Worm (Caenorhabditis elegans) whole organism, mixed stage, embryonic: ENCODE results near the gene C12D8.13.

Experiments
- blmp-1 ChIP-seq: fragments of 150-350 bp; optimal IDR thresholded peaks from 2 replicates; lab custom pipeline; 2014; ENCODE audit warnings: missing biosample characterization, missing genetic modification characterization
- ceh-39 ChIP-seq: fragments of 150-350 bp; optimal IDR thresholded peaks from 2 replicates; lab custom pipeline; 2014; ENCODE audit warnings: missing biosample characterization, missing genetic modification characterization
- ceh-43 ChIP-seq: fragments of 200-800 bp; sonication (Bioruptor generic); optimal IDR thresholded peaks from 2 replicates; lab custom pipeline; 2018; ENCODE audit warnings: mild to moderate bottlenecking, missing genetic modification characterization, moderate library complexity, missing compliant biosample characterization
- ceh-83 ChIP-seq: fragments of 200-800 bp; sonication (Bioruptor generic); optimal IDR thresholded peaks from 2 replicates; lab custom pipeline; 2018; ENCODE audit warnings: mild to moderate bottlenecking, missing genetic modification characterization, missing compliant biosample characterization
- ces-1 ChIP-seq: fragments of 150-350 bp; optimal IDR thresholded peaks from 2 replicates; lab custom pipeline; 2014; ENCODE audit warnings: missing biosample characterization, missing genetic modification reagents, missing genetic modification characterization
- cnd-1 ChIP-seq: fragments of 200-800 bp; sonication (Bioruptor generic); optimal IDR thresholded peaks from 2 replicates; lab custom pipeline; 2018; ENCODE audit warnings: mild to moderate bottlenecking, missing genetic modification characterization, missing compliant biosample characterization
- drap-1 ChIP-seq: fragments of 200-800 bp; sonication (Bioruptor generic); optimal IDR thresholded peaks from 3 replicates; lab custom pipeline; 2018; ENCODE audit warnings: mild to moderate bottlenecking, missing genetic modification characterization, missing compliant biosample characterization
- elt-1 ChIP-seq: sonication (generic microtip); optimal IDR thresholded peaks from 2 replicates; lab custom pipeline; 2017; ENCODE audit warnings: missing genetic modification characterization, mild to moderate bottlenecking, missing compliant biosample characterization, antibody characterized with exemption, moderate library complexity, borderline replicate concordance; ENCODE audit not compliant: insufficient read depth
- elt-3 ChIP-seq: fragments of 150-350 bp; optimal IDR thresholded peaks from 2 replicates; lab custom pipeline; 2014; ENCODE audit warnings: missing biosample characterization, missing genetic modification characterization
- flh-1 ChIP-seq: fragments of 200-800 bp; sonication (Bioruptor generic); optimal IDR thresholded peaks from 2 replicates; lab custom pipeline; 2018; ENCODE audit warnings: mild to moderate bottlenecking, missing genetic modification characterization, moderate library complexity, missing compliant biosample characterization
- ham-2 ChIP-seq: fragments of 200-800 bp; sonication (Bioruptor generic); optimal IDR thresholded peaks from 2 replicates; lab custom pipeline; 2018; ENCODE audit warnings: mild to moderate bottlenecking, missing genetic modification characterization, missing compliant biosample characterization
- hlh-1 ChIP-seq: fragments of 150-350 bp; optimal IDR thresholded peaks from 2 replicates; lab custom pipeline; 2014; ENCODE audit warnings: missing biosample characterization, missing genetic modification reagents, missing genetic modification characterization
- lin-32 ChIP-seq: fragments of 200-800 bp; sonication (Bioruptor generic); optimal IDR thresholded peaks from 2 replicates; lab custom pipeline; 2018; ENCODE audit warnings: mild to moderate bottlenecking, missing genetic modification characterization, missing compliant biosample characterization
- mab-5 ChIP-seq: fragments of 150-350 bp; optimal IDR thresholded peaks from 2 replicates; lab custom pipeline; 2014; ENCODE audit warnings: missing biosample characterization, missing genetic modification characterization
- mep-1 ChIP-seq: fragments of 150-350 bp; optimal IDR thresholded peaks from 2 replicates; lab custom pipeline; 2017; ENCODE audit warnings: missing biosample characterization, missing genetic modification reagents, missing genetic modification characterization, inconsistent platforms
- nhr-12 ChIP-seq: fragments of 150-350 bp; optimal IDR thresholded peaks from 2 replicates; lab custom pipeline; 2014; ENCODE audit warnings: missing biosample characterization, missing genetic modification characterization
- nhr-2 ChIP-seq: fragments of 150-350 bp; optimal IDR thresholded peaks from 2 replicates; lab custom pipeline; 2014; ENCODE audit warnings: missing biosample characterization, missing genetic modification characterization
- nhr-237 ChIP-seq: fragments of 150-350 bp; optimal IDR thresholded peaks from 2 replicates; lab custom pipeline; 2014; ENCODE audit warnings: missing biosample characterization, missing genetic modification characterization
- nhr-28 ChIP-seq: fragments of 150-350 bp; optimal IDR thresholded peaks from 2 replicates; lab custom pipeline; 2014; ENCODE audit warnings: missing biosample characterization, missing genetic modification characterization
- nhr-76 ChIP-seq: sonication (generic microtip); optimal IDR thresholded peaks from 2 replicates; lab custom pipeline; 2017; ENCODE audit warnings: missing biosample characterization, missing genetic modification characterization
- pha-4 ChIP-seq: fragments of 150-350 bp; optimal IDR thresholded peaks from 2 replicates; lab custom pipeline; 2018; ENCODE audit warnings: missing biosample characterization, missing genetic modification reagents, missing genetic modification characterization
- sem-2 ChIP-seq: fragments of 200-800 bp; sonication (Bioruptor generic); optimal IDR thresholded peaks from 2 replicates; lab custom pipeline; 2018; ENCODE audit warnings: mild to moderate bottlenecking, missing genetic modification characterization, missing compliant biosample characterization
- snpc-4 ChIP-seq: fragments of 150-350 bp; optimal IDR thresholded peaks from 2 replicates; lab custom pipeline; 2014; ENCODE audit warnings: missing biosample characterization, missing genetic modification characterization
- sptf-1 ChIP-seq: sonication (generic microtip); optimal IDR thresholded peaks from 2 replicates; lab custom pipeline; 2017; ENCODE audit warnings: mild to moderate bottlenecking, missing genetic modification characterization, moderate library complexity, missing compliant biosample characterization
- tbx-8 ChIP-seq: fragments of 200-800 bp; sonication (Bioruptor generic); optimal IDR thresholded peaks from 2 replicates; lab custom pipeline; 2018; ENCODE audit warnings: mild to moderate bottlenecking, missing genetic modification characterization, moderate library complexity, missing compliant biosample characterization
- unc-120 ChIP-seq: sonication (generic microtip); optimal IDR thresholded peaks from 2 replicates; lab custom pipeline; 2017; ENCODE audit warnings: missing genetic modification characterization, missing compliant biosample characterization; ENCODE audit not compliant: poor library complexity, severe bottlenecking
- unc-62 ChIP-seq: fragments of 150-350 bp; optimal IDR thresholded peaks from 2 replicates; lab custom pipeline; 2014; ENCODE audit warnings: missing biosample characterization, missing genetic modification reagents, missing genetic modification characterization
- zip-8 ChIP-seq: fragments of 150-350 bp; optimal IDR thresholded peaks from 2 replicates; lab custom pipeline; 2014; ENCODE audit warnings: missing biosample characterization, missing genetic modification characterization
- ztf-11 ChIP-seq: fragments of 150-350 bp; optimal IDR thresholded peaks from 2 replicates; lab custom pipeline; 2014; ENCODE audit warnings: missing biosample characterization, missing genetic modification characterization

C12D8.13 gene

DNA sequence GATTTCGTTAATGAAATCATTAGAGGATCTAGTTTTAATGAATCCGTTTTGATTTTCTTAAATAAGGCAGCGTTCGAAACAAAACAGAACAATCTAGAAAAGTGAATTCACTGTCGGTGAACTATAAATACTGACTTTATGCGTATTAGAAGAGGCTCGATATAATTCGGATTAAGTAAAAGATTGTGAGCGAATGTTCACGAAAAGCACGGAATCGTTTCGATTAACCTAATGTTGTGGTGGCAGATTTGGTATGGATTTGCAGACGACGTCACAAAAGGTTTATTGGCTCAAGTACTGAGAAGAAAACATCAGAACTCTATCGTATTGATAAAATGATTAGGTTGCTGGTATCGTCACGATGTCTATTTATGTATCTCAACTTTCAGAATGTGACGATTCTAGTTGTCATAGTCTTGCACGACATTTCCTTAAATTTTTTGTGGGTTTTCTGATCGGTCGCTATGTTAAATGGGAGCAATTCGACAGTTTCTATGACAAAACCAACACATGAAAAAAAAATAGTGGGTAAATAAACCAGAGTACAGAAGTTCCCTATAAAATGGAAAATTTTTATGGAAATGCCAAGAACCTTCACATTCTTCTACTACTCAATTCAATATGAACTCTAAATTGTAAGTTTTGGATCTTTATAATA is 8.8 kb upstream of the C12D8.13 start, which contains the start of the genes pyt-1 and fipr-7:
TSS of gene pyt-1 (minus strand) at position 101 of the 658 bp plus-strand sequence.
TSS of gene fipr-7 (plus strand) at position 608 of the 658 bp plus-strand sequence.
- TF ChIP-seq hlh-1 (tag; lab: Kevin White, UChicago): no peak
- no peak for TF ChIP-seq elt-1 (tag; lab: Kevin White, UChicago)
- TF ChIP-seq ceh-39: no peak
- no peak for TF ChIP-seq nhr-76 (tag; lab: Kevin White, UChicago)
- TF ChIP-seq sptf-1 (tag; lab: Kevin White, UChicago): no peak
- TF ChIP-seq drap-1 (GFP tag; lab: Kevin White, UChicago): no peak
- TF ChIP-seq ces-1: no peak
- no peak for TF ChIP-seq lin-32 (GFP tag; lab: Kevin White, UChicago)
- no peak for TF ChIP-seq pha-4 (tag; lab: Kevin White, UChicago)
- TF ChIP-seq flh-1 (GFP tag; lab: Kevin White, UChicago): no peak
- no peak for TF ChIP-seq sem-2
- no peak for TF ChIP-seq snpc-4
- TF ChIP-seq blmp-1: no peak
- TF ChIP-seq ceh-83 (GFP tag; lab: Kevin White, UChicago): no peak
- TF ChIP-seq nhr-2 (tag; lab: Kevin White, UChicago): no peak
- no peak for TF ChIP-seq ztf-11
- TF ChIP-seq nhr-28 (tag; lab: Kevin White, UChicago): no peak
- TF ChIP-seq tbx-8 (GFP tag; lab: Kevin White, UChicago): no peak
- no peak for TF ChIP-seq mep-1 (tag; lab: Kevin White, UChicago)
- no peak for TF ChIP-seq cnd-1 (tag; lab: Kevin White, UChicago)
- TF ChIP-seq, all 35 proteins: peak for 0

- TF ChIP-seq ceh-83 (GFP tag; lab: Kevin White, UChicago) (no peak), ceh-39 (no peak), unc-120 (tag; lab: Kevin White, UChicago) (no peak), mab-5 (tag; lab: Kevin White, UChicago) (no peak), pha-4 (tag; lab: Kevin White, UChicago) (no peak), unc-62 (GFP tag; lab: Kevin White, UChicago) (no peak), nhr-237 (no peak), hlh-1 (tag; lab: Kevin White, UChicago) (no peak), flh-1 (GFP tag; lab: Kevin White, UChicago) (no peak), snpc-4 (no peak), ceh-43 (no peak), nhr-2 (tag; lab: Kevin White, UChicago) (no peak), zip-8 (tag; lab: Kevin White, UChicago) (no peak)
- TF ChIP-seq, all 35 proteins: peak for 0
Observed at ce11 chrV:10228360-10228759, 7.9 kb upstream of the C12D8.13 start, which contains the start of gene fipr-4. Gene fipr-4, minus strand, starts transcription at chrV:10228460.

DNA sequence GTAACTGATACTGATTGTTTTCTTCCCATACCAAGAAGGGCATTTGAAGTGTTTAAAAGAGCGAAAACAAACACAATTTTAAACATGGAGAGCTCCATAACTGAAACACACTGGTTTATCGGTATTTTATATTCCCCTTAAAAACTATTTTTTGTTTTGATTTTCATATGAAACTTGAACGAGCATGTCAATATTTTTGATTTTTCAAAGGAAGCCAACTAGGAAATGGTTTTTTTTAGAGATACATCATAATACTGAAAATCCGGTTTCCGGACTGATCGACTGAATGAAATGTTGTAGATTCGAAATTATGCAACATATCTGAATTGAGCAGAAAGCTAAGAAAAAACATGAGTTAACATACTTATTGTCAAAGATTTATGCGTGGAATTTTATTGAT is 6.8 kb upstream of the C12D8.13 start, which contains the start of gene ttr-19:
TSS of gene ttr-19 (minus strand) at position 101 of the 400 bp plus-strand sequence.
- TF ChIP-seq nhr-2 (tag; lab: Kevin White, UChicago): no peak
- no peak for TF ChIP-seq elt-1 (tag; lab: Kevin White, UChicago)
- no peak for TF ChIP-seq drap-1 (GFP tag; lab: Kevin White, UChicago)
- no peak for TF ChIP-seq nhr-12 (tag; lab: Kevin White, UChicago)
- no peak for TF ChIP-seq nhr-76 (tag; lab: Kevin White, UChicago)
- no peak for TF ChIP-seq mab-5 (tag; lab: Kevin White, UChicago)
- no peak for TF ChIP-seq ham-2
- TF ChIP-seq tbx-8 (GFP tag; lab: Kevin White, UChicago): no peak
- TF ChIP-seq snpc-4: no peak
- no peak for TF ChIP-seq sptf-1 (tag; lab: Kevin White, UChicago)
- TF ChIP-seq unc-62 (GFP tag; lab: Kevin White, UChicago): no peak

DNA sequence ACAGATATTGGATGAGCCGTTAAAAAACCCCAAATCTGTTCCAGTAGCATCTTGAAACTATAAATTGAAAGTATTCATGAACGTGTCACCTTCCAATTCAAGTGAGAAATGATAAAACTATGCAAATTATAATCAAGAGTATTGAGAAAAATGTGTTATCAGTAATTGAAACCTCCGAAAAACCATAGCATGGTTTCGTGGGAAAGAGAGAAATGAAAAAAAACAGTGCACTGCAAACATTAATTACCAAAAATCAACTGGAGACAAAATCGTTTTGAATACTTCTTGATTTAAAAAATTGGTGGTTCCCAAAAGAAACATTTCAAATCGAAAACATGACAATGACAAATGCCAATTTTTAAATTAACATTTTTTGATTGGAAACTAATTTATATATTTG is 5.1 kb upstream of the C12D8.13 start, which contains the start of gene daf-36:
TSS of gene daf-36 (minus strand) at position 101 of the 400 bp plus-strand sequence.
- TF ChIP-seq nhr-28 (tag; lab: Kevin White, UChicago): no peak
- no peak for TF ChIP-seq cnd-1 (tag; lab: Kevin White, UChicago)
- no peak for TF ChIP-seq flh-1 (GFP tag; lab: Kevin White, UChicago)

DNA sequence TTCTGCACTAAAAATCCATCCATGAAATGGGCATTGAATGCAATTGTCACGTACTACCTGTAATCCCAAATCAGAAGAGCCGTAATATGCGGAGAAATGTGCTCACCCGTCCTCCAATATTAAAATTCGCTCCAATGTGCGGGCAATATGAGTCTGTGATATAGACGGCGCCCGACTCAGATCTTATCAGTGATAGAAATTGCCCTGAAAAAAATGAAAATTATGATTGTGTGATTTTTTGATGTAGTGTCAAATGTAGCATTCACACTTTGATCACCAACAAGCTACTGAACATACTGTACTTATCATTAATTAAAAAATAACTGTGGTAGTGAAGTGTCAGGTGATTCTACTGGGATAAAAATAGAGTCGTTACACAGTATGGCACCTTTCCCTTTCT is 4.1 kb upstream of the C12D8.13 start:
- TF ChIP-seq ham-2 (no peak), nhr-12 (tag; lab: Kevin White, UChicago) (no peak), sem-2 (no peak), nhr-28 (tag; lab: Kevin White, UChicago) (no peak), blmp-1 (no peak), unc-62 (GFP tag; lab: Kevin White, UChicago) (no peak), elt-3 (tag; lab: Kevin White, UChicago) (no peak), ztf-11 (no peak), nhr-76 (tag; lab: Kevin White, UChicago) (no peak), sptf-1 (tag; lab: Kevin White, UChicago) (no peak), snpc-4 (no peak), drap-1 (GFP tag; lab: Kevin White, UChicago) (no peak), nhr-237 (no peak), elt-1 (tag; lab: Kevin White, UChicago) (no peak)
